Worm (Caenorhabditis elegans) whole organism, early embryonic: ENCODE measurements around the gene nsun-5.

Source experiments
- B0310.2 ChIP-seq: sonication (generic microtip); optimal IDR thresholded peaks from 2 replicates; lab custom pipeline; 2016; ENCODE audit warnings: mild to moderate bottlenecking, missing genetic modification characterization, missing compliant biosample characterization
- F13C5.2 ChIP-seq: sonication (generic microtip); optimal IDR thresholded peaks from 2 replicates; lab custom pipeline; 2017; ENCODE audit warnings: mild to moderate bottlenecking, missing genetic modification characterization, inconsistent platforms, missing compliant biosample characterization
- aly-1 ChIP-seq: sonication (generic microtip); optimal IDR thresholded peaks from 2 replicates; lab custom pipeline; 2016; ENCODE audit warnings: missing genetic modification characterization, missing compliant biosample characterization
- ama-1 ChIP-seq: fragments of 150-350 bp; optimal IDR thresholded peaks from 2 replicates; lab custom pipeline; 2014
- ceh-13 ChIP-seq: fragments of 200-800 bp; sonication (Bioruptor generic); optimal IDR thresholded peaks from 2 replicates; lab custom pipeline; 2018; ENCODE audit warnings: mild to moderate bottlenecking, missing genetic modification characterization, missing compliant biosample characterization
- ceh-36 ChIP-seq: sonication (generic microtip); optimal IDR thresholded peaks from 2 replicates; lab custom pipeline; 2016; ENCODE audit warnings: missing genetic modification characterization, inconsistent platforms, missing compliant biosample characterization
- ets-7 ChIP-seq: sonication (generic microtip); optimal IDR thresholded peaks from 2 replicates; lab custom pipeline; 2016; ENCODE audit warnings: missing genotype, missing genetic modification characterization, missing compliant biosample characterization
- flt-1 ChIP-seq: fragments of 200-800 bp; sonication (Bioruptor generic); IDR thresholded peaks from 2 replicates; pipeline ENCODE4 v1.3.6; 2022; ENCODE audit warnings: missing genetic modification characterization, missing compliant biosample characterization
- hmbx-1 ChIP-seq: sonication (generic microtip); optimal IDR thresholded peaks from 2 replicates; lab custom pipeline; 2016; ENCODE audit warnings: mild to moderate bottlenecking, missing genetic modification characterization, missing compliant biosample characterization
- hmg-4 ChIP-seq: fragments of 200-800 bp; sonication (Bioruptor generic); optimal IDR thresholded peaks from 2 replicates; lab custom pipeline; 2018; ENCODE audit warnings: mild to moderate bottlenecking, missing genetic modification characterization, missing compliant biosample characterization
- hnd-1 ChIP-seq: sonication (generic microtip); optimal IDR thresholded peaks from 2 replicates; lab custom pipeline; 2016; ENCODE audit warnings: missing genetic modification characterization, missing compliant biosample characterization
- pes-1 ChIP-seq: fragments of 200-800 bp; sonication (Bioruptor generic); IDR thresholded peaks from 2 replicates; pipeline ENCODE4 v1.3.6; 2022; ENCODE audit warnings: missing genetic modification reagents, missing genetic modification characterization, missing compliant biosample characterization
- scrt-1 ChIP-seq: fragments of 200-800 bp; sonication (Bioruptor generic); IDR thresholded peaks from 2 replicates; pipeline ENCODE4 v1.3.6; 2022; ENCODE audit warnings: missing genetic modification characterization, missing compliant biosample characterization
- sea-1 ChIP-seq: fragments of 200-800 bp; sonication (Bioruptor generic); conservative IDR thresholded peaks from 2 replicates; pipeline ENCODE4 v1.3.6; 2022; ENCODE audit warnings: missing genetic modification characterization, missing compliant biosample characterization
- tbx-11 ChIP-seq: fragments of 200-800 bp; sonication (Bioruptor generic); IDR thresholded peaks from 2 replicates; pipeline ENCODE4 v1.3.6; 2022; ENCODE audit warnings: missing genetic modification characterization, missing compliant biosample characterization
- tbx-37 ChIP-seq: fragments of 200-800 bp; sonication (Bioruptor generic); conservative IDR thresholded peaks from 2 replicates; pipeline ENCODE4 v1.3.6; 2022; ENCODE audit warnings: missing genetic modification reagents, missing genetic modification characterization, missing compliant biosample characterization
- tra-4 ChIP-seq: sonication (generic microtip); optimal IDR thresholded peaks from 2 replicates; lab custom pipeline; 2017; ENCODE audit warnings: missing genetic modification characterization, missing compliant biosample characterization

nsun-5 gene

DNA sequence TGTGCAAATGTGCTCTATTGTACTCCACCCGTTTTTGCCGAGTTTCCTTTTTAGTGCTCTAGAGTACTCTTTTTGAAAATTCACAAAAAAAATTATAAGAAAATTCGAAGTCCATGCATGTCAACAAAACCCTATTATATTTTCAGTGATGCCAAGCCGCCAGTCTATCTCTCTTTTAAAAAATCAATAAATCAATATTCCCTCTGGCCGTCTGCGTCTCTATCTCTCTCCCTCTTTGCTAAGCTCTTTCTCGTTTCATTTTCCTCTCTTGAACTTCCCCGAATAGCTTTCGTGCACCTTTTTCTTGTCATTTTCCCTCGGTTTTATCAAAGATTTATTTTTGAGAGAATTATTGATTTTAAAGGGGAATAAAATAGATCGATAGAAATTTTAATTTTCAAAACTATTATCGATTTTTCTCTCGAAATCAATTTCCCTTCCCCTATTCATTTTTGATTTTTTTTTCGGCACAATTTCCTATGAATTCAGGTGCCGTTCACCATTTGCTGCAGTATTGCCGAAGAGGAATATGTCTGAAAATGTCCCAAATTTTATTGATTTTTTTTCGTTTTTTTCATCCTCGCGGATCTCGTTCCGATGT, 16.9 kb upstream of the nsun-5 start:
- TF ChIP-seq pes-1 (GFP tag; lab: Robert Waterston, UW) (no peak), ceh-13 (no peak), hnd-1 (no peak), B0310.2 (no peak)

DNA sequence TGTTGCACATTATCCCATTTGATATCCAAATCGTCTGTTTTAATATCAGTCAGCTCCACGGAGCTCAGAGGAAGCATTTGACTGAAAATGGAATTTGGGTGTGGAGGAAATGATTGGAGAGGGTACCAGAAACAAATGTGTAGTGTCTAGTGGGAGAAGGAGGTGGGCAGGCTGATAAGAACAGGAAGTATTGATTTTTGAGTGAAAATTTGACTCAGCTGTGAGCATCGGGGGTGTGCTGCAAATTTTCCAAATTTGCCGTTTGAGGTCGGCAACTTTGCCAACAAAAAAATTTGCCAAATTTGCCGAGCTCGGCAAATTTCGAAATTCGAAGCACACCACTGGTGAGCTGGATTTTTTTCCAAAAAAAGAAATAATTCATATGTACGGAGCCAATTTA, 11.3 kb upstream of the nsun-5 start, which contains the start of gene Y53F4B.1:
Gene Y53F4B.1, minus strand, starts transcription at position 101 of the 400 bp plus-strand sequence.
- TF ChIP-seq hmg-4 = no peak
- no peak for TF ChIP-seq pes-1 (GFP tag; lab: Robert Waterston, UW)
- no peak for TF ChIP-seq ceh-13
- TF ChIP-seq ama-1 (lab: Kevin White, UChicago) = no peak
- TF ChIP-seq tra-4 (tag; lab: Kevin White, UChicago) = no peak
- TF ChIP-seq hnd-1 = no peak
- TF ChIP-seq B0310.2 = no peak
- TF ChIP-seq scrt-1 (GFP tag; lab: Robert Waterston, UW) = no peak
- TF ChIP-seq tbx-11 = no peak
- no peak for TF ChIP-seq flt-1 (GFP tag; lab: Robert Waterston, UW)
- no peak for TF ChIP-seq aly-1 (tag; lab: Kevin White, UChicago)

DNA sequence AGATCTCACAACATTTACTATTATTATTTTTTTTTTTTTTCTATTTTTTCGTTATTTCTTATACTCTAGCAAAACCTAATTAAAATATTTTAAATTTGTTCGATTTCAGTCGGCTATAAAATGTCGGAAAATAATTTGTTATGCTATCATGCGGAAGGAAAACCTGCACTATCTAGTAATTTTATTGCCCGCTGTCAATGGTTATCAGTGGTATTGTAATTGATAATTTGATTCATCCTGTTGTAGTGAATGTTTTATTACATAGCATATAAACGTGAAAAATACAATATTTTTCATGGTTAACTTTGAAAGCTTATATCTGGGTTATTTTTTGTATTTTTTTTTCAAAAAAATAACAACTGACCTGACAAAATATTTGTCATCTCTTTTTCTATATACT, 10.1 kb upstream of the nsun-5 start:
- no peak for TF ChIP-seq hmbx-1 (tag; lab: Kevin White, UChicago)
- no peak for TF ChIP-seq ama-1 (lab: Kevin White, UChicago)
- TF ChIP-seq tbx-37 (GFP tag; lab: Robert Waterston, UW) = no peak
- TF ChIP-seq B0310.2 = no peak
- TF ChIP-seq hmg-4 = no peak
- TF ChIP-seq pes-1 (GFP tag; lab: Robert Waterston, UW) = no peak
- no peak for TF ChIP-seq tbx-11
- no peak for TF ChIP-seq sea-1 (GFP tag; lab: Robert Waterston, UW)
- no peak for TF ChIP-seq F13C5.2 (tag; lab: Kevin White, UChicago)
- no peak for TF ChIP-seq flt-1 (GFP tag; lab: Robert Waterston, UW)
- TF ChIP-seq hnd-1 = no peak
- TF ChIP-seq scrt-1 (GFP tag; lab: Robert Waterston, UW) = no peak
- TF ChIP-seq aly-1 (tag; lab: Kevin White, UChicago) = no peak
- no peak for TF ChIP-seq ceh-36 (tag; lab: Kevin White, UChicago)
- TF ChIP-seq ets-7 = no peak
- no peak for TF ChIP-seq ceh-13

DNA sequence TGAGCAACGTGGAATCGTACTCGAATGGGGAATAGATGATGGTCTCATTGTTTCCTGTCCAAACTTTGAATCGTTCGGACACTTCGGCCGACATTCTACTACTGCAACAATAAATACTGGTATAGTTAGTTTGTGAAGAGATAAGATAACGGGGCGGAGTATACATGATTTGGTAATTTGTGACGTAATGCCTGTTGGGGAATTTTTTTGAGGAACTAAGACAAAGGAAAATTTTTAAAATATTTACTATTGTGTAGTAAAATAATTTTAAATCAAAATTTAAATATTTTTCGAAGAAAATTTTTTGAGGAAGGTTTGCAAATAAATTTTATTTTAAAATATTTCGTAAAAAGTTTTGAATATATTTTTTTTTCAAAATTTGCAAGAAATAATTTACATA, 5.4 kb upstream of the nsun-5 start, which contains the start of gene elo-9:
Gene elo-9, minus strand, starts transcription at position 101 of the 400 bp plus-strand sequence.
- no peak for TF ChIP-seq sea-1 (GFP tag; lab: Robert Waterston, UW)
- TF ChIP-seq ceh-36 (tag; lab: Kevin White, UChicago) = no peak

DNA sequence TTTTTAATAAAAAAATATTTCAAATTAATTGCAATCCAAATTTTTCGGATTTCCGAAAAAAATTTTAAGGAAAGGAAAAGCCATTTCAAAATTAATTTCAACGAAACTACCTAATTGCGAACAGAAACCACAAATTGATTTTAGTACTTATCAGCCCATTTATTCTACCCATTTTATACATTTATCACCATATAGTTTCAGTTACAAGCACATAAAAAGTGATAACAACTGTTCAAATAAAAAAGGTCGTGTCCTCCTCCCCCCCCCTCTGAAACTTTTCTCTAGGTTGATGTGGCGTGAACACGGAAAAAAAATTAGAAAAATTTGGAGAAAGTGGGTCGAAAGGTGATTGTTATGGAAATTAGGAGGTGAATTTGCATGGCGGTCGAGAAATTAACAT, 4.5 kb upstream of the nsun-5 start:
- TF ChIP-seq sea-1 (GFP tag; lab: Robert Waterston, UW) = no peak
- no peak for TF ChIP-seq flt-1 (GFP tag; lab: Robert Waterston, UW)

DNA sequence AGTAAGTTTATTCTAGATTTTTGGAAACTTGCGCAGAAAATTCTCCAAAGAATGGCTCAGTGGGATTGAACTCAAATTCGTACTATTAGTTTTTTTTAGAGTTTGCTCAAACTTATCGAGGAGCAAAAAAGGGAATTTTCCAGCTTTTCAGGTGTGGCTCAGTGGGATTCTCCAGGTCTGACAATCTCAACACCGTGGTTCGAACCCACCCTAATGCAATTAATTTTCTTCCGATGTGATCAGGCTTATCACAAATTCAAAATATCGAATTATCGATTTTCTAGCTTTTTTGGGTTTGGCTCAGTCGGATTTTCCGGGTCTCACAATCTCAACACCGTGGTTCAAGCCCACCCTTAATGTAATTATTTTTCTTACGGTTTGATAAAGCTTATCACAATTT, 3.0 kb upstream of the nsun-5 start:
- TF ChIP-seq tra-4 (tag; lab: Kevin White, UChicago) (no peak), F13C5.2 (tag; lab: Kevin White, UChicago) (no peak), tbx-37 (GFP tag; lab: Robert Waterston, UW) (no peak), flt-1 (GFP tag; lab: Robert Waterston, UW) (no peak), B0310.2 (no peak), ama-1 (lab: Kevin White, UChicago) (no peak), hmg-4 (no peak), sea-1 (GFP tag; lab: Robert Waterston, UW) (no peak)

DNA sequence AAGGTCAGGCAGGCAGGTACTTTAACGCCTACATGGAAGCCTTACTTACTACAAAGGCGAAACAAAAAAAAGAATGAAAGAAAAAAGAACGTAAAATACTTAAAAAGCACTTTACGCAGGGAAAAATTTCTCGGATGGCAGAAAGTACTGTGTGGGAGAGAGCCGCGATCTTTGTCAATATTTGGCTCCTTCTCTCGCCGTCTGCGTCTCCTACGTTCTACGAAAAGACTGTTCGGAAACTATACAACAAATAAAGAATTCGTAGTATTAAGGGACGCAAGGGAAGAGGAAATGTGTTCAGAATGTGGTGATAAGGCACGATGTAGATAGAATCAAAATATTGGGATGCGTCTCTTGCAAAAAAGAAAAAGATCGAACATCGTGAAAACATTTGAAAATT, 2.3 kb upstream of the nsun-5 start:
- TF ChIP-seq aly-1 (tag; lab: Kevin White, UChicago) (no peak), ceh-13 (no peak), B0310.2 (no peak), hnd-1 (no peak), hmg-4 (no peak), F13C5.2 (tag; lab: Kevin White, UChicago) (no peak), tbx-37 (GFP tag; lab: Robert Waterston, UW) (no peak), flt-1 (GFP tag; lab: Robert Waterston, UW) (no peak), ceh-36 (tag; lab: Kevin White, UChicago) (no peak), scrt-1 (GFP tag; lab: Robert Waterston, UW) (no peak), ama-1 (lab: Kevin White, UChicago) (no peak), ets-7 (no peak), tbx-11 (no peak), tra-4 (tag; lab: Kevin White, UChicago) (no peak)

DNA sequence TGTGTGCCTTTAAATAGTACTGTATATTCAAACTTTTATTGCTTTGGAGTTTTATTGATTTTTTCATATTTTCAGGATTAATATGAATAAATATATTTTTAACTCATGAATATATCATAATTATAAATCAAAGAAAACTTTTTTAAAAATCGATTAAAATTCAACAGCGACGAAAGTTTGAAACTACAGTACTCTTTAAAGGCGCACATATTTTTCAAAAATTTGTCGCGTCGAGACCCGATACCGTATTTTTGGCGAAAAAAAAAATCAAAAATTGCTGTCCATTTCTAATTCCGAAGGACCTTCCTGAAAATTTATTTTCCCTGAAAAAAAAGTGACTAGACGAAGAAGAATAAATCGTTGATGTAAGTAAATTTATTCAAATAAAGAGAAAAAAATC, 1.1 kb upstream of the nsun-5 start:
- TF ChIP-seq aly-1 (tag; lab: Kevin White, UChicago) (no peak), pes-1 (GFP tag; lab: Robert Waterston, UW) (no peak), sea-1 (GFP tag; lab: Robert Waterston, UW) (no peak), hnd-1 (no peak), ama-1 (lab: Kevin White, UChicago) (no peak), B0310.2 (no peak), scrt-1 (GFP tag; lab: Robert Waterston, UW) (no peak)

DNA sequence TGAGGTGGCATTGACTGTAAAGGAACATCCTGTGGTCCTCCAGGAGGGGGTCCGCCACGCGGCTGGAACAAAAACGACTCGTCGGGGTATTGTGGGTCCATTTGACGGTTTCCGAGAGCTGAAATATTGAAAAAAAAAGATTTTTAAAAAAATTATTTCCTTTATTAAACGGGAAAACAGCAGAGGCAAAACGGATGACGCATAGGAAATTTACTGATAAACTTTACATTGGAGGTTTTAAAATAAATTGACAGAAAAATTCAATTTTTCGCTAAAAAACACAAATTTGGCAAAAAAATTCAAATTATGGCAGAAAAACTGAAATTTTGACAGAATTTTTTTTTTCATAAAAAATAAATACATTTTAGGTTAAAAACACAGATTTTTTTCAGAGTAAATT, 14.5 kb downstream of the nsun-5 start, which contains the start of gene Y53F4B.5:
Gene Y53F4B.5, minus strand, starts transcription at position 101 of the 400 bp plus-strand sequence.
- no peak for TF ChIP-seq tra-4 (tag; lab: Kevin White, UChicago)
- no peak for TF ChIP-seq pes-1 (GFP tag; lab: Robert Waterston, UW)
- no peak for TF ChIP-seq tbx-11
- TF ChIP-seq F13C5.2 (tag; lab: Kevin White, UChicago) = no peak
- TF ChIP-seq flt-1 (GFP tag; lab: Robert Waterston, UW) = no peak
- TF ChIP-seq aly-1 (tag; lab: Kevin White, UChicago) = no peak
- TF ChIP-seq hmbx-1 (tag; lab: Kevin White, UChicago) = no peak
- no peak for TF ChIP-seq ceh-13
- TF ChIP-seq ama-1 (lab: Kevin White, UChicago) = no peak
- no peak for TF ChIP-seq scrt-1 (GFP tag; lab: Robert Waterston, UW)
- TF ChIP-seq tbx-37 (GFP tag; lab: Robert Waterston, UW) = no peak
- no peak for TF ChIP-seq ets-7
- TF ChIP-seq hnd-1 = no peak
- TF ChIP-seq B0310.2 = no peak
- TF ChIP-seq ceh-36 (tag; lab: Kevin White, UChicago) = no peak
- no peak for TF ChIP-seq hmg-4
- TF ChIP-seq sea-1 (GFP tag; lab: Robert Waterston, UW) = no peak
